Worm (Caenorhabditis elegans) whole organism, L1 larva: Measurements from ENCODE around the gene F59F5.4.

Source experiments
- fkh-8 ChIP-seq: sonication (generic microtip); optimal IDR thresholded peaks from 2 replicates; lab custom pipeline; 2016; ENCODE audit warnings: mild to moderate bottlenecking, missing genetic modification characterization, missing compliant biosample characterization
- irx-1 ChIP-seq: sonication (generic microtip); optimal IDR thresholded peaks from 2 replicates; lab custom pipeline; 2016; ENCODE audit warnings: missing genetic modification characterization, missing compliant biosample characterization
- nhr-20 ChIP-seq: sonication (generic microtip); optimal IDR thresholded peaks from 2 replicates; lab custom pipeline; 2016; ENCODE audit warnings: mild to moderate bottlenecking, missing genetic modification characterization, missing compliant biosample characterization
- nhr-28 ChIP-seq: fragments of 150-350 bp; optimal IDR thresholded peaks from 2 replicates; lab custom pipeline; 2014; ENCODE audit warnings: missing biosample characterization, missing genetic modification characterization
- snpc-4 ChIP-seq: fragments of 150-350 bp; optimal IDR thresholded peaks from 2 replicates; lab custom pipeline; 2014; ENCODE audit warnings: missing biosample characterization, missing genetic modification characterization
- ztf-4 ChIP-seq: fragments of 150-350 bp; optimal IDR thresholded peaks from 2 replicates; lab custom pipeline; 2014; ENCODE audit warnings: missing biosample characterization, missing genetic modification characterization

- TF ChIP-seq nhr-28 (tag; lab: Kevin White, UChicago) (no peak), nhr-20 (no peak), snpc-4 (tag; lab: Kevin White, UChicago) (no peak), ztf-4 (tag; lab: Kevin White, UChicago) (no peak), fkh-8 (tag; lab: Kevin White, UChicago) (no peak), irx-1 (no peak)
These were observed 34.1 kb downstream of the F59F5.4 start, which contains the start of gene nhx-5 for ce11 chrX:10576872-10577271.
